Fruit fly (Drosophila melanogaster) S2 (cell line): ENCODE results near the gene CapaR.

ENCODE experiments used
- CG8478 ChIP-seq: fragments of >200 bp; optimal IDR thresholded peaks from 2 replicates; lab custom pipeline; 2018
- CTCF ChIP-seq, 2 experiments: fragments of >200 bp; optimal IDR thresholded peaks; 2 replicates each; lab custom pipeline; 2018

Gene CapaR

DNA sequence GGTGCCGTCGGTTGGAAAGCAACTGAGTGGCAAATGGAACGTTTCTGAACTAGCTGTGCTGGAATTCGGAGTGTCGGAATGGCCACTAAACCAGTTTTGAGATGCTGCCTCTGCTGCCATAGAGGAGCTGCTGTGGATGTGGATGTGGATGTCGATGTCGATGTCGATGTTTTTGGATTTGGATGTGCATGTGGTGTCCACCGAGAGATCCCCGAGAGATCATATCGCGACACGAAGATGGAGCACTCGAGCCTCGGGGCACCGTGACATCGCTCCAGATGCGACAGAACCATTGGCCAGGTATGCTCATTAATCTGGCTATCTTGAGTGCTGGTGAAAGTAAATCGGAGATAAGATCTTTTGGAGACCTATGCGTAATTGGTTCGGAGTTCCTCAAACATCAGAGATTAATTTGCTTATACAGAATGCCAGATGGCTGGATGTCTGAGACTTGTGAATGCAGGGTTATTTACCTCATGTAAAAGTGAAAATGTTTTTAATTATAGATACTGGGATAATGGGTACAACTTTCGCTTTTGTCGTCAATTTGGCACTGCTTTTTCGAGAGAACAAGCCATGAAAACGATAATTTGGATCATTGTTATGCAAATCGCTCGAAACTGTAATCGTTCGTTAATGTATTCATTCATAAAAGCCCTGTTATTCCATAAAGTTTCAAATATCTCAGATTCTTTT lies 3.7 kb downstream of the CapaR start, which contains the start of gene CG7173:
Gene CG7173 (minus strand): TSS at position 51 of the 696 bp plus-strand sequence.
- TF ChIP-seq CG8478 (lab: Kevin White, UChicago), result no peak
- TF ChIP-seq CTCF (optimal IDR thresholded peaks at IDR 0.05; lab: Kevin White, UChicago), result no peak

DNA sequence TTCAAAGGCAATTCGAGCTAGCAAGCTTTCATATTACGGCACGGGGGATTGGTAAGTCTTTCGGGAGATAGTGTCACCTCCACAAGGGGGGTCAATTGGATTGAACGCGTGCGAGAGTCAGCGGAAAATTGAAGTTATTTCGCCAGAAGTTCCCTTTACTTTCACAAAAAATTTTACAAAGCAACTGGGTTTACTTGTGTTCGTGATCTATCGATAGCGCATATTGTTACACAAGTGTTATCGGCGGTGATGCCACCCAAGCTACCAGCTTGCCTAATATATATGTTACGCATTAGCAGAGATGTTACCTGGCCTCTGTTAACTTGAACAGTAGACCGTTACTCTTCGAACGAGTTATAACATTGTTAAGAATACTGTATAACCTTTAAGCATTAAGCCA lies 7.2 kb downstream of the CapaR start, which contains the start of gene Wnk:
Gene Wnk (minus strand): TSS at position 177 of the 400 bp plus-strand sequence.
- TF ChIP-seq CTCF (optimal IDR thresholded peaks at IDR 0.05; lab: Kevin White, UChicago) (no peak), CG8478 (lab: Kevin White, UChicago) (no peak)

DNA sequence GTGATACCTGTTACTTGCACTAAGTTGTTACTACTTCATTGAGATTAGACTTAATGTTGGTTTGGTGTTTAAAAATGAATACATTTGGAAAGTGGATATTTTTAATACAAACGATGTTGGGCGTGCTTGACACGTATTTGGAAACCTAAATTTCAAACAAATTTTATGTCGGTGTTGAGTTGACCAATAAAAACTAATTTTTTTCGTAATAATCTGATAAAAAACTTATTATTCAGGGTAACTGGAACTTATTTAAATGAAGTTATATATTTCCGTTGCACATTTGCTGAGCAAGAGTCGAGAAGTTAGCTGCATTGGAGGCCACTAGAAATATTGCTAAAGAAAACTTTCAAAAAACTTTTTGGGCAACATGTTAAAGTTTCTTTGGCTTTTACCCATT lies 19.9 kb downstream of the CapaR start, which contains the start of gene CG33290:
Gene CG33290 (plus strand): TSS at position 301 of the 400 bp plus-strand sequence.
- TF ChIP-seq CG8478 (lab: Kevin White, UChicago) (no peak), CTCF (optimal IDR thresholded peaks at IDR 0.05; lab: Kevin White, UChicago) (no peak)

DNA sequence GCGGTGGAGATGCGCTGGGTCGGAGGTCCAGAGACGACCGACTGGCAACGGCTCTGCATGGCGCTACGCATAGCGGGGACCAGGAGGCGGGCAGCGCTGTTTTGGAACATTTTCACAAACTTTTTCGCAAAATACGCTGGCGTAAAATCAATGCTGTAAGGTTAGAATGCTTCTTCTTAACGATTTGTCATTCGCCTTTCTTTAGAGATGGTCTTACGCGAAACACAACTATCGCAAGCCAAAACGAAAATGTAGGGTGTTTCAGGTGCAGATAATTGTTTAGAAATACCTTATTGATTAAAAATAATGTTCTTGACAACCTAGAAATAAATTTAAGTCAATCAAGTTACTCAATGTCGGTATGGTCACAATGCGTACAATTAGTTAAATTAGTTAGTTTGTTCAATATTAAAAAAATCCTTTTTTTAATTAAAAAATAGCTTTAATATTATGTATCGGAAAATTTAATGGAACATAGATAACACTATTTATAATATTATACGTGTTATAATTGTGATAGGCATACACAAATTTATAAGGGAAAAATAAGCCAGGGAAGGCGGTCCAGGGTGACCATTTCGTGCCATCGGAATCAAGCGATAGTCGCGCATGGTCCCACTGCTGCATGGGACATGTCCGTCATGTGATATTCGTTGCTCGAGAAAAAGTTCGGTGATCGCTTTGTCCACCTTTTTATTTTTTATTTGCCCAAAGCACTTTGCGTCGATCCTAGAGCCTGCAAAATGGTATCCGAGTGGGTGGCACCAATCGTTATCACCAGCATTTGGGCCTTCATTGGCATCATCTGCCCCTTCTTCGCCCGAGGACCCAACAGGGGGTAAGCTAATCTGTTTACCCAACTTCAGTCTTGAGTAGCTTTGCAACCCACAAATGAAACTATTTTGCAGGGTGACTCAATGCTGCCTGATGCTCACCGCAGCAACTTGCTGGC lies 22.5 kb downstream of the CapaR start, which contains the start of the genes COX8 and VhaM9.7-b:
Gene COX8 (minus strand): TSS at position 203 of the 952 bp plus-strand sequence.
Gene VhaM9.7-b (plus strand): TSS at position 618 of the 952 bp plus-strand sequence.
- TF ChIP-seq CG8478 (lab: Kevin White, UChicago), result no peak
- peak; percentile 13 to 14 for TF ChIP-seq CTCF (optimal IDR thresholded peaks at IDR 0.05; lab: Kevin White, UChicago)

DNA sequence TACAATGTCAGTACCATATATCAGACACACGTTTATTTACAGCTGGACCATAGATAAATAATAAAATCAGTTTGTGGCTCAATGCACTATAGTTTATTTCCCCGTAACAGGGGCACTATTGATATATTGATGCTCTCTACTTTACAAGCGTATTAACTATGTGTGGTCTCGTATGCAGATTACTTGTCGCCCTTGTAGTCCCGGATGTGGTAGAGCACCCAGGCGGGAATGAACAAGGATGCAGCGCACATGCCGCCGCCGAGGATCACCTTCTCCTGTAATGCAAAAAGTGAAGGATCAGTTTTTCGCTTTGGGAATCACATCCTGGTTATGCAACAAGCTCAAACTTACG lies 23.1 kb downstream of the CapaR start:
- TF ChIP-seq CTCF (optimal IDR thresholded peaks at IDR 0.05; lab: Kevin White, UChicago), result no peak
- no peak for TF ChIP-seq CG8478 (lab: Kevin White, UChicago)

DNA sequence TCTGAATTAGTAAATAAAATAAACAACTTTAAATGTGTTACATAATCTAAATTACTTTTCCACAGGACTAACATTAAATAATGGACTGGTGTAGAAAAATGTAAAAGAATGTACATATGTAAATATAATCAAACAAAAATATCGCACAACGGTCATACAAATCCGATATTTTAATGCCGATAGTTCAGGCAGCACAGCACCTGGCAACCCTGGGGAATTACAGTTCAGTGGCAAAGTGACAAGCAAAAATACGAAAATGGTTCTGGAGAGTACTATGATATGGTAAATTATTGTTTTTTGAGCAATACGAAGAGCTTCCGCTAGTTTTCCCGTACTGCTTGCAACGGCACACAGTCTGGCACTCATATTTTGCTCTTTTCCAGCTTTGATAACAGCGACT lies 25.1 kb downstream of the CapaR start, which contains the start of gene Rpn10:
Gene Rpn10 (plus strand): TSS at position 144 of the 400 bp plus-strand sequence.
- TF ChIP-seq CG8478 (lab: Kevin White, UChicago) (no peak), CTCF (optimal IDR thresholded peaks at IDR 0.05; lab: Kevin White, UChicago) (peak; percentile 39 to 50)

DNA sequence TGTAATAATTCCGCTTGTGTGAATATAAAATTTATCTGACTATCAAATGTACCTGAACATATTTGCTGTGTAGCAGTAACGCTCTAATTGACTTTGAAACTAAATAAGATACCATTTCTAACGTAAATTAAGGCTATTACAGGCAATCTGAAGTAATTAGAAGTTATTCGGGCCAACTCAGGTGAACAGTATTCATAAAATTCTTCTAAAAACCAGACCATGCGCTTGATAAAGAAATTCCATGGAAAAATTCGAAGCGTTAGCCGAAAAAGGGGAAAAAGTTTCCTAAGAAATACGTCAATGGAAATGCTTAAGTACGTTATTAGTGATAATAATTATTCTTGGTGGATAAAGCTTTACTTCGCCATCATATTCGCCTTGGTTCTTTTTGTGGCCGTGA lies 27.6 kb downstream of the CapaR start, which contains the start of gene ppk5:
Gene ppk5 (plus strand): TSS at position 301 of the 400 bp plus-strand sequence.
- TF ChIP-seq CTCF (optimal IDR thresholded peaks at IDR 0.05; lab: Kevin White, UChicago), result no peak
- no peak for TF ChIP-seq CG8478 (lab: Kevin White, UChicago)

DNA sequence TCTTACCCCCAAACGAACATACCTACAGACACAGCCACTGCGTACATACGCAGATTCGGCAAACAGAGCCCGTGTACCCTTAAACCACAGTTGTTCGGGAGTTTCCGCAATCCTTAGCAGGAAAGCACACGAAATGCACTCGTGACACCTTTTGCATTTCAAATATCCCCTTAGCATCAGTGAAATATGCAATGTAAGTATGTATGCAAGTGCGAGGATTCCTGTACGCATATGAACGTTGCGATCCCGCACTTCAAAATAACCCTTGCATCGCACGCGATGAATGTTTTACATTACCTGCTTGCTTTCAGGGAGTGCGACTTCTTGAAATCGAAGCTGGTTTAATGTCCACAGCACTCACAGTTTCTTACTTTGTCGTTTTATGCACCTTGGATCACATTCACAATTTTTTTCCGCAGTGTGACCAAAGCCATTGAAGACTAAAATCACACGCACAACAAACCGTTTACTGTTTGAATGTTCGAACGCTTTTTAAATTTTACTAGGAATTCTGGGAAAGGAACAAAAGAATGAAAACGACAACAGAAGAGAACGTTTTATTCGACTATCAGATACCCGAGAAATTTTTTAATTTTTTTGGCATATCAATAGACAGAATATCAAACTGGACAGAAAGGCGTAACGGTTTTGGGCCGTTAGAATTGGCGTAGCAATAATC lies 28.6 kb downstream of the CapaR start, which contains the start of gene Mkrn1:
Gene Mkrn1 (minus strand): TSS at position 444 of the 679 bp plus-strand sequence.
- TF ChIP-seq CG8478 (lab: Kevin White, UChicago), result no peak
- TF ChIP-seq CTCF (optimal IDR thresholded peaks at IDR 0.05; lab: Kevin White, UChicago), result peak in 1 of 2 experiments; percentile 40

DNA sequence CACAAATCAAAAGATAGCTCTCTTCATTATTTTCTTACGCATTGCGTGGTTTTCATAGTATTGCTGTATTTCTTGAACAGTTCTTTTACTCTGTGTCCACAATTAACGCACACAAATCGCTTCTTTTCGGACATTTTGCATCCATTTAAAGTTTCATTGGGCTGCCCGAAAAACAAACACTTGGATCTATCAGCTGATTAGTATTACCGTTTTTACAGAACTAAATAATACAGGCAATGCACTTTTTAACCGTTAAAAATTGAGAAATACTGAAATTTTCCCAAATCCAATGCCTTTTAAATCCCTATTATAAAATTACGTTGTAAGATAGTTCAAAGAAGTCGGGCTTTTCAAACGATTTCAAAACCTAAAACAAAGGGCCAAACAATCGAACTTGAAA lies 32.9 kb downstream of the CapaR start, which contains the start of gene Arv1:
Gene Arv1 (minus strand): TSS at position 226 of the 400 bp plus-strand sequence.
- TF ChIP-seq CG8478 (lab: Kevin White, UChicago) (no peak), CTCF (optimal IDR thresholded peaks at IDR 0.05; lab: Kevin White, UChicago) (no peak)

DNA sequence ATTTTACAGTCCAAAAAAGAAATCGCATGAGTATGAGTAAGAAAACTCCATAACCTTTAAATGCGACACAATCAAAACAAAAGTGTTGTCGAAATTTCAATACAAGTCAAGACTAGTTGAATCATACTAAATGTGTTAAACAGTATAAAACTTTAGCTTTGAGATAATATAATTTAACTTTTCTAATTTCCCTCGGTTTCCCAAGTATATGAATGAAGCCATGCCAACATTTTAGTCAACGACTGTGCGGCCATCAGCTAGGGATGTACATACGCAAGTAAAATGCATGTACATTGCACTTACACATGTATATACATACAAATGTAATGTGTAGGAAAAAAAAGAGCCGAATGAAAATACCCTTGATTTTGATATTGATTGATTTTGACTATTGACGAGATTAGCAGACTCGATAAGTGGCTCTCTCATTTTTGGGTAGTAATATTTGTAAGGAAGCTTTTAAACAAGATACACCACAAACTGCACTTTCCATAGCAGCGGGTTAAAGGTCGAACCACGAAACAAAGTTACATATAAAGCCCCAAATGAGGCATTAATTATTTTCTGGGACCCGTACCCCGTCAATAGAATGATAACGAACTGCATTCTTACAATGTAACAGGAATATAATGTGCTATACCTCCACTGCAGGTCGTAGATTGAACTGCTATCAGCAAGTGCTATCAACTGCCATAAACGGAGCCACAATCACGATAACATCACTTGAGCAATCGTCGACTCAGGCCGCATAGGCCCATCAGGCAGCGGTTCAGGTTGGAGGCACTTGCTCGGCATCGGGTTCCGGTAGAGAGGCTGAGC lies 37.7 kb downstream of the CapaR start:
- TF ChIP-seq CTCF (optimal IDR thresholded peaks at IDR 0.05; lab: Kevin White, UChicago) (no peak), CG8478 (lab: Kevin White, UChicago) (no peak)

DNA sequence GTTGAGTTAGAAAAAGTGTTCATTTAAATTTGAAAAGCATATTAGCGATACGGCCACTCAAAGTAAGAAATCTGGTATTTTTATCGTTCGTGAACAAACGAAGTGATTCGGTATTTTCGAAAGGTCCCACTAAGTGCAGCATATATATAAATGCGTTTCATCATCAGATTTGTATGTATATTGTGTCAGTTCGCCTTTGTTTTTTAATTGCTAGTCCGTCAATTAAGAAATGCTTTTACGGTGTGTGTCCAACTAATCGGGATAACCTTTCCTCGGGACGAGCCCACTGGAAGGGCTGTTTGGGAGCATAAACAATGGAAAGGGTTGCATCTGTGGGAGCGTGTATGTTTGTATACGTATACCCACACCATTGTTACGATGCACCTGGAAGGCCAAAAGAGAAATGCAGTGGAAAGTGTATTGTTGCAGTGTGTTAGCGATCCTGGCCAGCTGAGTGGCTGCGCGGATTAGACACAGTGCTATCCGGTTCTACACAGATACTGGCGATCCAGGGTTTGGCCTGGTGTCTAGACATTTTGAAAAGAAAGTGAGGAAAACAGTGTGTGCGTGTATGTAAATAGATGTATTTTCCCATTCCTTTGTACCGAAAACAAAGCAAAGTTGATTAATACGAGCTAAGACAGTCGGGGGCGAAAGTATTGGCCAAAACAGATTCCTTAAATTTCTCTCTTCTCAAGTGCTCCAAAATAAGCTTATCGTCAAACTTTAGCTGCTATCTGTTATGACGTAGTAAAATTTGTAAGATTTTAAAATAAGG lies 38.7 kb downstream of the CapaR start, which contains the start of gene CG7611:
Gene CG7611 (plus strand): TSS at position 128 of the 778 bp plus-strand sequence.
- TF ChIP-seq CTCF (optimal IDR thresholded peaks at IDR 0.05; lab: Kevin White, UChicago), result peak in 1 of 2 experiments; percentile 1
- no peak for TF ChIP-seq CG8478 (lab: Kevin White, UChicago)

DNA sequence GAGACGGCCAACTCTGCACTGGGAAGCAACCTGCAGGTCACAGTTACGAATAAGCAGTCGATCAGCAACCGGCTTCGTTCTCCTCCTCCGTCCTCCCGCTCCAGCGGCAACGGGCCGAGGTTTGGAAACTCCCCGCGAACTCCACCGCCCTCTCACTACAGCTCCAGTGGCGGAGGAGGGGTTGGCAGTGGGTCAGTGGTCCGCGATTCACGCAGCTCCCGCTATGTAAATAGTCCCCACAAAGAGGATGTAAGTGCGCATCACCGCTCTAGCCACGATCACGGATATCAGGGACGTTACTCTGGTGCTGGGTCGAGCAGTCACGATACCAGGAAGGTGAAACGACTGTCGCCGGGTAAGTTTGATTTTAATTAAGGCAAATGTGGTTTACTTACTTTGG lies 43.6 kb downstream of the CapaR start:
- TF ChIP-seq CTCF (optimal IDR thresholded peaks at IDR 0.05; lab: Kevin White, UChicago), result no peak
- no peak for TF ChIP-seq CG8478 (lab: Kevin White, UChicago)
